Fruit fly (Drosophila melanogaster): ENCODE results near the gene dpr7.

- TF ChIP-seq CG8478 (optimal IDR thresholded peaks at IDR 0.05) = no peak
- TF ChIP-seq CTCF (optimal IDR thresholded peaks at IDR 0.05) = no peak
These were observed 43.0 kb downstream of the dpr7 start, which contains the start of gene Crk for dm6 chr4:210011-210649.
